Fruit fly (Drosophila melanogaster): ENCODE results near the gene CG13693.

dm6 chr2L:221939-222489, 10.3 kb upstream of the CG13693 start:
- no peak for TF ChIP-seq h (optimal IDR thresholded peaks at IDR 0.05)
- TF ChIP-seq Myc (optimal IDR thresholded peaks at IDR 0.05), result no peak
